Fruit fly (Drosophila melanogaster) whole organism, pupa: ENCODE results near the gene Strip.

ENCODE experiments used
- CG10348 ChIP-seq: fragments of 200-800 bp; sonication (Bioruptor generic); IDR thresholded peaks from 2 replicates; pipeline ENCODE4 v1.3.6; 2022; ENCODE audit warnings: missing biosample characterization, missing genetic modification characterization
- CG12605 ChIP-seq: fragments of 200-800 bp; sonication (Bioruptor generic); IDR thresholded peaks from 2 replicates; pipeline ENCODE4 v1.3.6; 2022; ENCODE audit warnings: missing biosample characterization, missing genetic modification characterization
- CG15710 ChIP-seq: fragments of 200-800 bp; sonication (Bioruptor generic); optimal IDR thresholded peaks from 2 replicates; lab custom pipeline; 2018; ENCODE audit warnings: missing biosample characterization, mild to moderate bottlenecking, missing genetic modification characterization, moderate library complexity
- CG17806 ChIP-seq: fragments of 200-800 bp; sonication (Bioruptor generic); optimal IDR thresholded peaks from 2 replicates; lab custom pipeline; 2018; ENCODE audit warnings: missing biosample characterization, mild to moderate bottlenecking, missing genetic modification characterization, moderate library complexity
- CG32121 ChIP-seq: fragments of 200-800 bp; sonication (Bioruptor generic); IDR thresholded peaks from 2 replicates; pipeline ENCODE4 v1.3.6; 2022; ENCODE audit warnings: missing biosample characterization, missing genetic modification characterization
- CG8159 ChIP-seq: fragments of 200-800 bp; sonication (Bioruptor generic); optimal IDR thresholded peaks from 3 replicates; lab custom pipeline; 2018; ENCODE audit warnings: missing biosample characterization, mild to moderate bottlenecking, missing genetic modification characterization, moderate library complexity
- CG9948 ChIP-seq: fragments of 200-800 bp; sonication (Bioruptor generic); optimal IDR thresholded peaks from 2 replicates; lab custom pipeline; 2018; ENCODE audit warnings: missing biosample characterization, mild to moderate bottlenecking, missing genetic modification characterization, moderate library complexity
- D1 ChIP-seq: fragments of 200-800 bp; sonication (Bioruptor generic); optimal IDR thresholded peaks from 2 replicates; lab custom pipeline; 2018; ENCODE audit warnings: missing biosample characterization, mild to moderate bottlenecking, missing genetic modification characterization, moderate library complexity
- EcR ChIP-seq: fragments of 200-800 bp; sonication (Bioruptor generic); optimal IDR thresholded peaks from 3 replicates; lab custom pipeline; 2019; ENCODE audit warnings: missing biosample characterization, missing genetic modification characterization, mild to moderate bottlenecking, moderate library complexity, missing genetic modification reagents
- Ets98B ChIP-seq: fragments of 200-800 bp; sonication (Bioruptor generic); IDR thresholded peaks from 2 replicates; pipeline ENCODE4 v1.3.6; 2022; ENCODE audit warnings: missing biosample characterization, missing genetic modification characterization
- Pif1A ChIP-seq: fragments of 200-800 bp; sonication (Bioruptor generic); optimal IDR thresholded peaks from 3 replicates; lab custom pipeline; 2016; ENCODE audit warnings: missing biosample characterization, missing genetic modification characterization
- Pif1B ChIP-seq: fragments of 200-800 bp; sonication (Bioruptor generic); optimal IDR thresholded peaks from 3 replicates; lab custom pipeline; 2016; ENCODE audit warnings: missing biosample characterization, missing genetic modification characterization
- fd96Ca ChIP-seq: fragments of 200-800 bp; sonication (Bioruptor generic); IDR thresholded peaks from 3 replicates; pipeline ENCODE4 v1.3.6; 2022; ENCODE audit warnings: missing biosample characterization, missing genetic modification characterization
- gl ChIP-seq: fragments of 200-800 bp; sonication (Bioruptor generic); optimal IDR thresholded peaks from 2 replicates; lab custom pipeline; 2018; ENCODE audit warnings: missing biosample characterization, mild to moderate bottlenecking, missing genetic modification characterization

DNA sequence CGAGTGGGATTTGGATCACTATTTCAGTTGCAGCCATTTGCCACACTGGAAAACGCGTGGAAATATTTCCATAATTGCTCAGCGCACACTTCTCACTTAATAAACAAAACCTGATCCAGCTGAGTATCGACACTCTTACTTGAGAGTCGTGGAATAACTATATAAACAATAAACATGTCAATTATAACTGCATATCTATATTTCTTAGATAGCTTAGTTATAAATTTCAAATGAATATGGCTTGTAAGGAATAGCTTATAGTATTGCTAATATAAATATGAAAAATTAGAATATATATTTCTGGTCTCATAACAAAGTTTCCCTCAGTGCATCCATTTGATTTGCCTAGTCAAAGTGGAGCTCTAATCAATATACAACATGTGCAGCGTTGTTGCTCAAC is 45.4 kb downstream of the Strip start:
- no peak for TF ChIP-seq EcR (GFP tag; lab: Kevin White, UChicago)
- no peak for TF ChIP-seq CG15710 (tag; lab: Kevin White, UChicago)
- TF ChIP-seq D1 (tag; lab: Kevin White, UChicago) = no peak
- no peak for TF ChIP-seq CG10348 (GFP tag; lab: Robert Waterston, UW)
- TF ChIP-seq CG12605 (GFP tag; lab: Robert Waterston, UW) = no peak
- no peak for TF ChIP-seq gl
- TF ChIP-seq fd96Ca (GFP tag; lab: Robert Waterston, UW) = no peak
- TF ChIP-seq Pif1A (GFP tag; lab: Kevin White, UChicago) = no peak
- TF ChIP-seq CG9948 (tag; lab: Kevin White, UChicago) = no peak
- TF ChIP-seq CG8159 (tag; lab: Kevin White, UChicago) = no peak
- TF ChIP-seq Ets98B = no peak
- no peak for TF ChIP-seq CG17806 (tag; lab: Kevin White, UChicago)
- no peak for TF ChIP-seq CG32121 (GFP tag; lab: Robert Waterston, UW)
- no peak for TF ChIP-seq Pif1B (GFP tag; lab: Kevin White, UChicago)
